Worm (Caenorhabditis elegans) whole organism, early embryonic: Measurements from ENCODE around the gene R07G3.8.

Experiments used
- B0310.2 ChIP-seq: sonication (generic microtip); optimal IDR thresholded peaks from 2 replicates; lab custom pipeline; 2016; ENCODE audit warnings: mild to moderate bottlenecking, missing genetic modification characterization, missing compliant biosample characterization
- flt-1 ChIP-seq: fragments of 200-800 bp; sonication (Bioruptor generic); IDR thresholded peaks from 2 replicates; pipeline ENCODE4 v1.3.6; 2022; ENCODE audit warnings: missing genetic modification characterization, missing compliant biosample characterization
- pes-1 ChIP-seq: fragments of 200-800 bp; sonication (Bioruptor generic); IDR thresholded peaks from 2 replicates; pipeline ENCODE4 v1.3.6; 2022; ENCODE audit warnings: missing genetic modification reagents, missing genetic modification characterization, missing compliant biosample characterization

ce11 chrII:7607953-7608352 lies 12.4 kb downstream of the R07G3.8 start, which contains the start of gene lips-17:
- TF ChIP-seq flt-1 (GFP tag; lab: Robert Waterston, UW) (no peak), B0310.2 (no peak), pes-1 (GFP tag; lab: Robert Waterston, UW) (no peak)
